Fruit fly (Drosophila melanogaster) S2 (cell line): ENCODE results near the gene CG31265.

ENCODE experiments used
- CG8478 ChIP-seq: fragments of >200 bp; optimal IDR thresholded peaks from 2 replicates; lab custom pipeline; 2018
- CTCF ChIP-seq, 2 experiments: fragments of >200 bp; optimal IDR thresholded peaks; 2 replicates each; lab custom pipeline; 2018

dm6 chr3R:17125339-17126044, 2.5 kb upstream of the CG31265 start, which contains the start of gene cher:
- TF ChIP-seq CTCF (optimal IDR thresholded peaks at IDR 0.05; lab: Kevin White, UChicago): no peak
- TF ChIP-seq CG8478: no peak
